Worm (Caenorhabditis elegans) whole organism, L1 larva: ENCODE data around the gene F41G3.5.

Experiments
- ceh-82 ChIP-seq, 3 experiments: fragments of 150-350 bp in 1 of 3; sonication (generic microtip) in 2 of 3; optimal IDR thresholded peaks; 2 replicates each; lab custom pipeline; 2014 to 2017; ENCODE audit warnings: missing biosample characterization in 3 of 3, missing genetic modification characterization in 3 of 3
- fkh-10 ChIP-seq: sonication (generic microtip); optimal IDR thresholded peaks from 2 replicates; lab custom pipeline; 2017; ENCODE audit warnings: missing biosample characterization, missing genetic modification reagents, missing genetic modification characterization
- lin-13 ChIP-seq: fragments of 150-350 bp; optimal IDR thresholded peaks from 2 replicates; lab custom pipeline; 2014; ENCODE audit warnings: missing biosample characterization, missing genetic modification reagents, missing genetic modification characterization
- lin-15B ChIP-seq: fragments of 150-350 bp; sonication (generic microtip); optimal IDR thresholded peaks from 3 replicates; lab custom pipeline; 2014; ENCODE audit warnings: missing biosample characterization, missing genetic modification characterization
- nhr-77 ChIP-seq: fragments of 150-350 bp; optimal IDR thresholded peaks from 2 replicates; lab custom pipeline; 2014; ENCODE audit warnings: missing biosample characterization, missing genetic modification characterization
- unc-86 ChIP-seq: sonication (generic microtip); optimal IDR thresholded peaks from 2 replicates; lab custom pipeline; 2016; ENCODE audit warnings: missing genetic modification characterization, missing compliant biosample characterization

DNA sequence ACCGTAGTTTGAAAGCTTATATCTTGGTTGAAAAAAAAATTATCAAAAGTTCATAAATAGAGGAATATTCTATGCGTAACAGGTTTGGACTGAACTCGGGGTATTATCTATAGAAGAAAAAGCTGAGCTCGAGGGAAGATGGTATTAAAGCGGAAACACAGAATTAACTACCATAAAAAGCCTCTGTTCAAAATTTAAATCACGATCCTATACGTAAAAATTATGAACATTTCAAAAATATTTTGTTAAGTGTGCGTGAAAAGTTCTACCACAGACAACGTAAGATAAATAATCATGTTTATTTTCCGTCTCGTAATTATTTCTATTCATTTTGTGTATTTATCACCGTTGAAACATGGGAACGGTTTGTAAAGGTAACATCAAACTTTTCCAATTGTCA, at the start of gene F41G3.5:
- TF ChIP-seq ceh-82 (tag; optimal IDR thresholded peaks at IDR 0.05; lab: Kevin White, UChicago) (no peak), lin-13 (GFP tag; lab: Kevin White, UChicago) (no peak), nhr-77 (no peak), unc-86 (tag; lab: Kevin White, UChicago) (no peak), lin-15B (tag; lab: Kevin White, UChicago) (no peak), fkh-10 (GFP tag; lab: Kevin White, UChicago) (no peak)
